Worm (Caenorhabditis elegans): ENCODE measurements around the gene M117.4.

M117.4 gene

ce11 chrIV:11820067-11820913, 13.1 kb downstream of the M117.4 start (continued):
- TF ChIP-seq attf-4 (tag; optimal IDR thresholded peaks at IDR 0.05) (no peak), lin-38 (GFP tag; IDR thresholded peaks at IDR 0.05) (peak; percentile 47), zfp-3 (GFP tag; conservative IDR thresholded peaks at IDR 0.05) (no peak; the same call in 1 of the 2 replicates), ceh-82 (tag; optimal IDR thresholded peaks at IDR 0.05) (no peak), T26A8.4 (GFP tag; IDR thresholded peaks at IDR 0.05) (no peak; the same call in 1 of the 2 replicates), mep-1 (tag; optimal IDR thresholded peaks at IDR 0.05) (no peak), ztf-11 (tag; optimal IDR thresholded peaks at IDR 0.05) (no peak), ceh-62 (tag; optimal IDR thresholded peaks at IDR 0.05) (no peak), ceh-28 (tag; optimal IDR thresholded peaks at IDR 0.05) (no peak), nhr-10 (tag; optimal IDR thresholded peaks at IDR 0.05) (no peak), daf-16 (GFP tag; optimal IDR thresholded peaks at IDR 0.05) (no peak), daf-16 (tag; optimal IDR thresholded peaks at IDR 0.05) (no peak), egl-27 (tag; optimal IDR thresholded peaks at IDR 0.05) (no peak), daf-19 (GFP tag; conservative IDR thresholded peaks at IDR 0.05) (no peak), lin-1 (GFP tag; IDR thresholded peaks at IDR 0.05) (peak; percentile 33; the same call in 1 of the 2 replicates), Y48G9A.11 (GFP tag; IDR thresholded peaks at IDR 0.05) (peak; percentile 64), zip-11 (GFP tag; IDR thresholded peaks at IDR 0.05) (no peak), dmd-9 (GFP tag; IDR thresholded peaks at IDR 0.05) (no peak), hif-1 (tag; optimal IDR thresholded peaks at IDR 0.05) (no peak), nhr-76 (tag; optimal IDR thresholded peaks at IDR 0.05) (no peak), jun-1 (tag; optimal IDR thresholded peaks at IDR 0.05) (no peak), hmg-1.1 (GFP tag; IDR thresholded peaks at IDR 0.05) (no peak), spr-3 (GFP tag; optimal IDR thresholded peaks at IDR 0.05) (no peak), nhr-25 (tag; optimal IDR thresholded peaks at IDR 0.05; ENCODE audit: borderline replicate concordance, insufficient read depth) (no peak), spr-1 (tag; optimal IDR thresholded peaks at IDR 0.05) (no peak), Y5F2A.4 (GFP tag; optimal IDR thresholded peaks at IDR 0.05) (peak; percentile 17), fos-1 (tag; optimal IDR thresholded peaks at IDR 0.05) (no peak), ZK337.2 (GFP tag; IDR thresholded peaks at IDR 0.05) (no peak), snpc-1.2 (GFP tag; IDR thresholded peaks at IDR 0.05) (peak; percentile 61), dmd-6 (GFP tag; IDR thresholded peaks at IDR 0.05) (no peak; the same call in 1 of the 2 replicates), Y105C5A.15 (GFP tag; IDR thresholded peaks at IDR 0.05) (0 out of 2 replicates have a peak, but pooled peaks have one; percentile 44), F26F4.8 (GFP tag; conservative IDR thresholded peaks at IDR 0.05) (no peak), nhr-102 (tag; optimal IDR thresholded peaks at IDR 0.05) (no peak), daf-12 (tag; optimal IDR thresholded peaks at IDR 0.05) (no peak), nhr-28 (tag; optimal IDR thresholded peaks at IDR 0.05) (no peak), nhr-11 (tag; optimal IDR thresholded peaks at IDR 0.05) (no peak), tag-97 (GFP tag; IDR thresholded peaks at IDR 0.05) (no peak), mes-2 (tag; optimal IDR thresholded peaks at IDR 0.05; ENCODE audit: poor library complexity, severe bottlenecking) (peak; percentile 31)

- TF ChIP-seq aha-1 (tag) = peak; percentile 82
- peak in 1 of 2 experiments; percentile 7 for TF ChIP-seq hif-1 (tag; optimal IDR thresholded peaks at IDR 0.05)
- no peak for TF ChIP-seq F49E8.2 (tag; optimal IDR thresholded peaks at IDR 0.05; ENCODE audit: borderline replicate concordance)
- TF ChIP-seq nhr-28 (tag; optimal IDR thresholded peaks at IDR 0.05) = peak; percentile 25
- TF ChIP-seq dpl-1 (GFP tag; optimal IDR thresholded peaks at IDR 0.05) = no peak
- TF ChIP-seq ctbp-1 (GFP tag; IDR thresholded peaks at IDR 0.05) = no peak
- TF ChIP-seq hlh-30 (tag; optimal IDR thresholded peaks at IDR 0.05; ENCODE audit: insufficient read depth) = peak; percentile 3
- peak in 1 of 2 experiments; percentile 49 for TF ChIP-seq mdl-1 (tag; optimal IDR thresholded peaks at IDR 0.05)
Measured at ce11 chrIV:11813901-11814300, 19.5 kb downstream of the M117.4 start, which contains the start of gene M117.1. M117.1 (plus strand) TSS chrIV:11814247.
